Worm (Caenorhabditis elegans): Measurements from ENCODE around the gene faah-4.

- no peak for TF ChIP-seq zip-11 (GFP tag; IDR thresholded peaks at IDR 0.05)
- no peak for TF ChIP-seq ceh-28 (tag; optimal IDR thresholded peaks at IDR 0.05)
- no peak for TF ChIP-seq lin-39 (tag; optimal IDR thresholded peaks at IDR 0.05)
- TF ChIP-seq ces-1 (GFP tag; optimal IDR thresholded peaks at IDR 0.05): no peak
- no peak for TF ChIP-seq nhr-41 (GFP tag; IDR thresholded peaks at IDR 0.05)
- TF ChIP-seq dmd-9 (GFP tag; IDR thresholded peaks at IDR 0.05): no peak
- no peak for TF ChIP-seq ama-1 (optimal IDR thresholded peaks at IDR 0.05)
- TF ChIP-seq lin-29 (GFP tag; IDR thresholded peaks at IDR 0.05): no peak
- no peak for TF ChIP-seq saeg-2 (GFP tag; IDR thresholded peaks at IDR 0.05)
- TF ChIP-seq snpc-4 (tag; optimal IDR thresholded peaks at IDR 0.05): no peak
- no peak for TF ChIP-seq nhr-76 (tag; optimal IDR thresholded peaks at IDR 0.05)
- no peak for TF ChIP-seq jun-1 (tag; optimal IDR thresholded peaks at IDR 0.05)
- TF ChIP-seq ztf-11 (tag; optimal IDR thresholded peaks at IDR 0.05): no peak
These were observed 39.7 kb upstream of the faah-4 start for ce11 chrIII:11949276-11949879.
